Fruit fly (Drosophila melanogaster): Measurements from ENCODE around the gene yellow-g.

Gene yellow-g

dm6 chr3L:2272669-2273068, at the start of gene yellow-g:
yellow-g (minus strand) TSS chr3L:2272769.
- TF ChIP-seq CG17806 (tag; optimal IDR thresholded peaks at IDR 0.05) (no peak), CG15710 (tag; optimal IDR thresholded peaks at IDR 0.05) (no peak)

dm6 chr3L:2282506-2282905, 9.9 kb upstream of the yellow-g start, which contains the start of gene MsR2:
MsR2 (plus strand) TSS chr3L:2282883.
- TF ChIP-seq CG10348 (GFP tag; IDR thresholded peaks at IDR 0.05) (no peak), CG32121 (GFP tag; IDR thresholded peaks at IDR 0.05) (no peak), CG13204 (GFP tag; optimal IDR thresholded peaks at IDR 0.05) (no peak), CG15710 (tag; optimal IDR thresholded peaks at IDR 0.05) (no peak), CG12605 (GFP tag; IDR thresholded peaks at IDR 0.05) (peak; percentile 90), Pif1A (GFP tag; optimal IDR thresholded peaks at IDR 0.05) (no peak), CG34367 (tag; optimal IDR thresholded peaks at IDR 0.05) (no peak), Ets98B (GFP tag; IDR thresholded peaks at IDR 0.05) (0 out of 2 replicates have a peak, but pooled peaks have one; percentile 11), rn (GFP tag; IDR thresholded peaks at IDR 0.05) (no peak), fd96Ca (GFP tag; IDR thresholded peaks at IDR 0.05) (no peak), CG17806 (tag; optimal IDR thresholded peaks at IDR 0.05) (no peak), CG8159 (tag; optimal IDR thresholded peaks at IDR 0.05) (no peak), CG8301 (tag; optimal IDR thresholded peaks at IDR 0.05) (no peak), Snoo (tag; optimal IDR thresholded peaks at IDR 0.05) (no peak), EcR (GFP tag; optimal IDR thresholded peaks at IDR 0.05) (no peak), CG9948 (tag; optimal IDR thresholded peaks at IDR 0.05) (no peak), CG4496 (GFP tag; IDR thresholded peaks at IDR 0.05) (peak; percentile 74; the same call in 2 of the 3 replicates), CG14655 (GFP tag; optimal IDR thresholded peaks at IDR 0.05) (peak; percentile 13), Pif1B (GFP tag; optimal IDR thresholded peaks at IDR 0.05) (no peak)

dm6 chr3L:2276250-2276649, 3.7 kb upstream of the yellow-g start, which contains the start of gene yellow-g2:
yellow-g2 (plus strand) TSS chr3L:2276550.
- TF ChIP-seq gl (tag; optimal IDR thresholded peaks at IDR 0.05): no peak
- TF ChIP-seq CG14655 (GFP tag; optimal IDR thresholded peaks at IDR 0.05): no peak
- TF ChIP-seq EcR (GFP tag; optimal IDR thresholded peaks at IDR 0.05): no peak
- no peak for TF ChIP-seq CG8159 (tag; optimal IDR thresholded peaks at IDR 0.05)
- no peak for TF ChIP-seq CG8301 (tag; optimal IDR thresholded peaks at IDR 0.05)
- no peak for TF ChIP-seq fd96Ca (GFP tag; IDR thresholded peaks at IDR 0.05)
- no peak for TF ChIP-seq Pif1A (GFP tag; optimal IDR thresholded peaks at IDR 0.05)
- no peak for TF ChIP-seq CG32121 (GFP tag; IDR thresholded peaks at IDR 0.05)
- TF ChIP-seq Snoo (tag; optimal IDR thresholded peaks at IDR 0.05): no peak
- TF ChIP-seq CG13204 (GFP tag; optimal IDR thresholded peaks at IDR 0.05): no peak

dm6 chr3L:2273392-2273791, 823 bp upstream of the yellow-g start:
- TF ChIP-seq CG9948 (tag; optimal IDR thresholded peaks at IDR 0.05) (no peak), Pif1B (GFP tag; optimal IDR thresholded peaks at IDR 0.05) (no peak), CG17806 (tag; optimal IDR thresholded peaks at IDR 0.05) (no peak), Pif1A (GFP tag; optimal IDR thresholded peaks at IDR 0.05) (no peak), CG8159 (tag; optimal IDR thresholded peaks at IDR 0.05) (no peak), EcR (GFP tag; optimal IDR thresholded peaks at IDR 0.05) (no peak), CG14655 (GFP tag; optimal IDR thresholded peaks at IDR 0.05) (no peak), CG34367 (tag; optimal IDR thresholded peaks at IDR 0.05) (no peak), CG10348 (GFP tag; IDR thresholded peaks at IDR 0.05) (no peak), rn (GFP tag; IDR thresholded peaks at IDR 0.05) (no peak)

- TF ChIP-seq CG32121 (GFP tag; IDR thresholded peaks at IDR 0.05) (no peak), CG13204 (GFP tag; optimal IDR thresholded peaks at IDR 0.05) (no peak), Snoo (tag; optimal IDR thresholded peaks at IDR 0.05) (no peak), CG8159 (tag; optimal IDR thresholded peaks at IDR 0.05) (no peak), CG12605 (GFP tag; IDR thresholded peaks at IDR 0.05) (no peak), gl (tag; optimal IDR thresholded peaks at IDR 0.05) (no peak), CG14655 (GFP tag; optimal IDR thresholded peaks at IDR 0.05) (no peak), Pif1A (GFP tag; optimal IDR thresholded peaks at IDR 0.05) (no peak), EcR (GFP tag; optimal IDR thresholded peaks at IDR 0.05) (no peak), rn (GFP tag; IDR thresholded peaks at IDR 0.05) (no peak), CG17806 (tag; optimal IDR thresholded peaks at IDR 0.05) (no peak), CG15710 (tag; optimal IDR thresholded peaks at IDR 0.05) (no peak), D1 (tag; optimal IDR thresholded peaks at IDR 0.05) (no peak)
Observed at dm6 chr3L:2268525-2268924, 4.0 kb downstream of the yellow-g start, which contains the start of gene CG32302. CG32302 (plus strand) TSS chr3L:2268825.

dm6 chr3L:2267558-2267957, 5.0 kb downstream of the yellow-g start, which contains the start of gene obst-I:
obst-I (plus strand) TSS chr3L:2267858.
- TF ChIP-seq CG34367 (tag; optimal IDR thresholded peaks at IDR 0.05): no peak
- TF ChIP-seq Ets98B (GFP tag; IDR thresholded peaks at IDR 0.05): no peak
- no peak for TF ChIP-seq CG4496 (GFP tag; IDR thresholded peaks at IDR 0.05)
- no peak for TF ChIP-seq CG12605 (GFP tag; IDR thresholded peaks at IDR 0.05)
- TF ChIP-seq Snoo (tag; optimal IDR thresholded peaks at IDR 0.05): no peak
- no peak for TF ChIP-seq rn (GFP tag; IDR thresholded peaks at IDR 0.05)
- TF ChIP-seq CG32121 (GFP tag; IDR thresholded peaks at IDR 0.05): no peak
- no peak for TF ChIP-seq CG14655 (GFP tag; optimal IDR thresholded peaks at IDR 0.05)
- TF ChIP-seq D1 (tag; optimal IDR thresholded peaks at IDR 0.05): no peak
- no peak for TF ChIP-seq CG17806 (tag; optimal IDR thresholded peaks at IDR 0.05)
- no peak for TF ChIP-seq EcR (GFP tag; optimal IDR thresholded peaks at IDR 0.05)
- TF ChIP-seq CG10348 (GFP tag; IDR thresholded peaks at IDR 0.05): no peak
- no peak for TF ChIP-seq gl (tag; optimal IDR thresholded peaks at IDR 0.05)
- no peak for TF ChIP-seq fd96Ca (GFP tag; IDR thresholded peaks at IDR 0.05)
- TF ChIP-seq CG15710 (tag; optimal IDR thresholded peaks at IDR 0.05): no peak
